Worm (Caenorhabditis elegans) whole organism, L2 larva: Measurements from ENCODE around the gene Y57G11C.1144.

Source experiments
- fos-1 ChIP-seq: fragments of 150-350 bp; optimal IDR thresholded peaks from 2 replicates; lab custom pipeline; 2014; ENCODE audit warnings: missing biosample characterization, missing genetic modification characterization
- nhr-6 ChIP-seq: fragments of 150-350 bp; optimal IDR thresholded peaks from 2 replicates; lab custom pipeline; 2014; ENCODE audit warnings: missing biosample characterization, missing genetic modification characterization
- sma-9 ChIP-seq, 2 experiments: fragments of 150-350 bp in 1 of 2; sonication (generic microtip) in 1 of 2; optimal IDR thresholded peaks; 2 replicates each; lab custom pipeline; 2014 to 2016; ENCODE audit warnings: missing genetic modification characterization in 2 of 2, mild to moderate bottlenecking in 1 of 2, missing biosample characterization in 1 of 2, missing compliant biosample characterization in 1 of 2, missing genetic modification reagents in 1 of 2, moderate library complexity in 1 of 2
- snpc-4 ChIP-seq: fragments of 150-350 bp; optimal IDR thresholded peaks from 2 replicates; lab custom pipeline; 2014; ENCODE audit warnings: missing biosample characterization, missing genetic modification characterization

DNA sequence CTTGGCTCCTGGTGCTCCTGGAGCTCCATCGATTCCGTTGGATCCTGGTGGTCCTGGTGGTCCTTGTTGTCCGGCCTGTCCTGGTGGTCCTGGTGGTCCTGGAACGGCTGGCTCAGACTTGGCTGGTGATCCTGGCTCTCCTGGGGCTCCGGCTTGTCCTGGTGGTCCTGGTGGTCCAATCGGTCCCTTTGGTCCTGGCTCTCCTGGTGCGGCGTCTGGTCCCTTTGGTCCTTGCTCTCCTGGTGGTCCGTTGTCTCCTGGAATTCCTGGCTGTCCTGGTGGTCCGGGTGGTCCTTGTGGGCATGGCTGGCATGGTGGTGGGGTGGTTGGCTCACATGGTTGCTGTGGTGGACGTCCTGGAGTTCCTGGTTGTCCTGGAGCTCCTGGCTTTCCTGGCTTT, 48.7 kb downstream of the Y57G11C.1144 start:
- no peak for TF ChIP-seq fos-1 (tag; lab: Kevin White, UChicago)
- TF ChIP-seq snpc-4, result no peak
- no peak for TF ChIP-seq nhr-6
- no peak for TF ChIP-seq sma-9 (GFP tag; optimal IDR thresholded peaks at IDR 0.05; lab: Kevin White, UChicago)
- TF ChIP-seq sma-9 (tag; optimal IDR thresholded peaks at IDR 0.05; lab: Kevin White, UChicago), result no peak
